Worm (Caenorhabditis elegans): Measurements from ENCODE around the gene unc-41.

- no peak for TF ChIP-seq mep-1 (tag; optimal IDR thresholded peaks at IDR 0.05)
- TF ChIP-seq nhr-76 (tag; optimal IDR thresholded peaks at IDR 0.05) = no peak
- TF ChIP-seq elt-1 (tag; optimal IDR thresholded peaks at IDR 0.05; ENCODE audit: borderline replicate concordance, insufficient read depth) = no peak
- TF ChIP-seq pha-4 (tag; optimal IDR thresholded peaks at IDR 0.05) = no peak
- TF ChIP-seq unc-39 (tag; optimal IDR thresholded peaks at IDR 0.05) = no peak
- no peak for TF ChIP-seq nhr-12 (tag; optimal IDR thresholded peaks at IDR 0.05)
- no peak for TF ChIP-seq bed-3 (GFP tag; optimal IDR thresholded peaks at IDR 0.05)
These were observed 19.8 kb upstream of the unc-41 start, which contains the start of gene K08H10.6 for ce11 chrV:9995791-9996190.
